Worm (Caenorhabditis elegans) whole organism, young adult: ENCODE data around the gene pqn-27.

Source experiments
- B0336.3 ChIP-seq: fragments of 200-800 bp; sonication (Bioruptor generic); IDR thresholded peaks from 2 replicates; pipeline ENCODE4 v1.3.6; 2022; ENCODE audit warnings: missing genetic modification characterization, missing compliant biosample characterization
- F22D6.2 ChIP-seq: sonication (generic microtip); optimal IDR thresholded peaks from 2 replicates; lab custom pipeline; 2016; ENCODE audit warnings: mild to moderate bottlenecking, missing genetic modification characterization, missing compliant biosample characterization
- F57C9.4 ChIP-seq: sonication (generic microtip); optimal IDR thresholded peaks from 2 replicates; lab custom pipeline; 2017; ENCODE audit warnings: mild to moderate bottlenecking, missing genetic modification characterization, missing compliant biosample characterization
- ZK185.1 ChIP-seq: sonication (generic microtip); optimal IDR thresholded peaks from 2 replicates; lab custom pipeline; 2016; ENCODE audit warnings: mild to moderate bottlenecking, missing genetic modification characterization, missing compliant biosample characterization; ENCODE audit not compliant: poor library complexity, severe bottlenecking
- aptf-2 ChIP-seq: fragments of 200-800 bp; sonication (Bioruptor generic); conservative IDR thresholded peaks from 2 replicates; pipeline ENCODE4 v1.3.6; 2022; ENCODE audit warnings: missing genetic modification reagents, missing genetic modification characterization, missing compliant biosample characterization
- attf-5 ChIP-seq: fragments of 200-800 bp; sonication (Bioruptor generic); optimal IDR thresholded peaks from 2 replicates; lab custom pipeline; 2018; ENCODE audit warnings: mild to moderate bottlenecking, missing genetic modification characterization, missing compliant biosample characterization
- cebp-1 ChIP-seq, 2 experiments: fragments of 200-800 bp in 1 of 2; sonication (Bioruptor generic) in 1 of 2; sonication (generic microtip) in 1 of 2; IDR thresholded peaks in 1 of 2; optimal IDR thresholded peaks in 1 of 2; 2 replicates each; pipeline versions ENCODE4 v1.3.6 to Lab custom; 2017 to 2022; ENCODE audit warnings: missing compliant biosample characterization in 2 of 2, missing genetic modification characterization in 2 of 2, mild to moderate bottlenecking in 1 of 2, missing genetic modification reagents in 1 of 2, moderate library complexity in 1 of 2
- ceh-58 ChIP-seq: fragments of 200-800 bp; sonication (Bioruptor generic); IDR thresholded peaks from 2 replicates; pipeline ENCODE4 v1.3.6; 2022; ENCODE audit warnings: missing genetic modification characterization, missing compliant biosample characterization
- dox-1 ChIP-seq: fragments of 200-800 bp; sonication (Bioruptor generic); IDR thresholded peaks from 2 replicates; pipeline ENCODE4 v1.3.6; 2022; ENCODE audit warnings: missing genetic modification reagents, missing genetic modification characterization, missing compliant biosample characterization
- egl-44 ChIP-seq: fragments of 200-800 bp; sonication (Bioruptor generic); IDR thresholded peaks from 2 replicates; pipeline ENCODE4 v1.3.6; 2022; ENCODE audit warnings: missing genetic modification reagents, missing genetic modification characterization, missing compliant biosample characterization
- egrh-3 ChIP-seq: fragments of 200-800 bp; sonication (Bioruptor generic); IDR thresholded peaks from 2 replicates; pipeline ENCODE4 v1.3.6; 2022; ENCODE audit warnings: missing genetic modification reagents, missing genetic modification characterization, missing compliant biosample characterization
- ekl-4 ChIP-seq: fragments of 200-800 bp; sonication (Bioruptor generic); IDR thresholded peaks from 2 replicates; pipeline ENCODE4 v1.3.6; 2022; ENCODE audit warnings: missing genetic modification reagents, missing genetic modification characterization, missing compliant biosample characterization
- ets-4 ChIP-seq: fragments of 200-800 bp; sonication (Bioruptor generic); optimal IDR thresholded peaks from 2 replicates; lab custom pipeline; 2018; ENCODE audit warnings: mild to moderate bottlenecking, missing genetic modification characterization, missing compliant biosample characterization
- fkh-3 ChIP-seq: sonication (generic microtip); optimal IDR thresholded peaks from 2 replicates; lab custom pipeline; 2016; ENCODE audit warnings: mild to moderate bottlenecking, missing genetic modification characterization, missing compliant biosample characterization
- hlh-26 ChIP-seq: fragments of 200-800 bp; sonication (Bioruptor generic); conservative IDR thresholded peaks from 2 replicates; pipeline ENCODE4 v1.3.6; 2022; ENCODE audit warnings: missing genetic modification reagents, missing genetic modification characterization, missing compliant biosample characterization
- hmg-1.2 ChIP-seq: fragments of 200-800 bp; sonication (Bioruptor generic); IDR thresholded peaks from 2 replicates; pipeline ENCODE4 v1.3.6; 2022; ENCODE audit warnings: missing genetic modification reagents, missing genetic modification characterization, missing compliant biosample characterization
- hrde-1 ChIP-seq: sonication (generic microtip); optimal IDR thresholded peaks from 2 replicates; lab custom pipeline; 2016; ENCODE audit warnings: missing genetic modification characterization, mild to moderate bottlenecking, missing compliant biosample characterization, moderate library complexity, missing genotype, missing genetic modification reagents, borderline replicate concordance
- let-607 ChIP-seq, 2 experiments: fragments of 200-800 bp in 1 of 2; sonication (Bioruptor generic) in 1 of 2; sonication (generic microtip) in 1 of 2; optimal IDR thresholded peaks; 2 replicates each; lab custom pipeline; 2016 to 2018; ENCODE audit warnings: mild to moderate bottlenecking in 2 of 2, missing compliant biosample characterization in 2 of 2, missing genetic modification characterization in 2 of 2, moderate library complexity in 2 of 2, missing genotype in 1 of 2
- lin-26 ChIP-seq: fragments of 200-800 bp; sonication (Bioruptor generic); IDR thresholded peaks from 2 replicates; pipeline ENCODE4 v1.3.6; 2022; ENCODE audit warnings: missing genetic modification reagents, missing genetic modification characterization, missing compliant biosample characterization
- madf-10 ChIP-seq: sonication (generic microtip); optimal IDR thresholded peaks from 2 replicates; lab custom pipeline; 2016; ENCODE audit warnings: mild to moderate bottlenecking, missing genetic modification characterization, missing compliant biosample characterization
- nfya-2 ChIP-seq: fragments of 200-800 bp; sonication (Bioruptor generic); IDR thresholded peaks from 2 replicates; pipeline ENCODE4 v1.3.6; 2022; ENCODE audit warnings: missing genetic modification reagents, missing genetic modification characterization, missing compliant biosample characterization
- nfyb-1 ChIP-seq: fragments of 200-800 bp; sonication (Bioruptor generic); IDR thresholded peaks from 2 replicates; pipeline ENCODE4 v1.3.6; 2022; ENCODE audit warnings: missing genetic modification reagents, missing genetic modification characterization, missing compliant biosample characterization
- nhr-27 ChIP-seq: fragments of 200-800 bp; sonication (Bioruptor generic); optimal IDR thresholded peaks from 2 replicates; lab custom pipeline; 2018; ENCODE audit warnings: mild to moderate bottlenecking, missing genetic modification characterization, moderate library complexity, missing compliant biosample characterization
- nhr-80 ChIP-seq: sonication (generic microtip); optimal IDR thresholded peaks from 2 replicates; lab custom pipeline; 2016; ENCODE audit warnings: missing genetic modification characterization, missing compliant biosample characterization
- snpc-4 ChIP-seq, 5 experiments: fragments of 150-350 bp in 1 of 5; sonication (generic microtip) in 4 of 5; optimal IDR thresholded peaks; 2 replicates each; lab custom pipeline; 2014 to 2018; ENCODE audit warnings: missing genetic modification characterization in 5 of 5, missing biosample characterization in 3 of 5, antibody characterized with exemption in 2 of 5, mild to moderate bottlenecking in 2 of 5, missing compliant biosample characterization in 2 of 5, missing genotype in 2 of 5, moderate library complexity in 2 of 5, missing genetic modification reagents in 1 of 5
- somi-1 ChIP-seq: fragments of 200-800 bp; sonication (Bioruptor generic); optimal IDR thresholded peaks from 2 replicates; lab custom pipeline; 2018; ENCODE audit warnings: mild to moderate bottlenecking, missing genetic modification characterization, missing compliant biosample characterization
- tbp1 ChIP-seq: fragments of 200-800 bp; sonication (Bioruptor generic); optimal IDR thresholded peaks from 2 replicates; lab custom pipeline; 2018; ENCODE audit warnings: mild to moderate bottlenecking, missing genetic modification characterization, missing compliant biosample characterization
- tlf-1 ChIP-seq: fragments of 200-800 bp; sonication (Bioruptor generic); optimal IDR thresholded peaks from 2 replicates; lab custom pipeline; 2018; ENCODE audit warnings: mild to moderate bottlenecking, missing genetic modification characterization, missing compliant biosample characterization
- unc-62 ChIP-seq: fragments of 150-350 bp; optimal IDR thresholded peaks from 2 replicates; lab custom pipeline; 2014; ENCODE audit warnings: missing biosample characterization, missing genetic modification reagents, missing genetic modification characterization
- zfh-2 ChIP-seq: fragments of 200-800 bp; sonication (Bioruptor generic); conservative IDR thresholded peaks from 2 replicates; pipeline ENCODE4 v1.3.6; 2022; ENCODE audit warnings: missing genetic modification reagents, missing genetic modification characterization, missing compliant biosample characterization
- ztf-28 ChIP-seq: fragments of 200-800 bp; sonication (Bioruptor generic); IDR thresholded peaks from 2 replicates; pipeline ENCODE4 v1.3.6; 2022; ENCODE audit warnings: missing genetic modification reagents, missing genetic modification characterization, missing compliant biosample characterization

Gene pqn-27

DNA sequence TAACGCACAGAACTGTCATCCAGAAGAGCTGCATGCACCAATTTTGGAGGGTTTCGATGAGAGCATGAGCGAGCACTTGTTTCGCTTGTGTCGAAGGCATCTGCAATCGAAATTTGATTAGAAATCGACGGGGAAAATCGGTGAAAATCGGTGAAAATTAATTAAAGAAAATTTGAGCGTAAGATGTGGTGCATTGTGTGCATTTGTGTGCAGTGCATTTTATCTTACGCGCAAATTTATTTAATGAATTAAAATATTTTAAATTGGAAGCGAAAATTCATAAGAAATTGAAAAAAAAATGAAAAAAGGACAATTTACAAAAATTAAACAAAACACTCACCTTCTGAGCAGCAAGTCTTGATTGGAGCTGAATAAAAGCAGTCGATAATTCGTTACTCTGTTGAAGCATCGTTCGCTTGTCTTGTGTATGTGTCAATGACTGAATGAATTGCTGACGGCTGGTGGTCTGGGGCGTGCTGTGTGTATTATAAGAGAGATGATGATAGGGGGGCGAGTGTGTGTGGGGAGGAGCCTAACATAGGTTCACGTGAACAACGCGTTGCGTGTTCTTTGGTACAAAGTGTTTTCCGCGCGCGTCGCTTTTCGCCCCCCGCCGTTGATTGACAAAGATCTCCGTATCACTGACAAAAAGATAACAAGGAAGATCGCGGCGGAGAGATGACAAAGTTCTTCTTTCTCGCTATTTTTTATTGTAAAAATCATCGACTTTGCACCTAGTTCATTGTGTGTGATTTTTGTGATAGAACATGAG is 1.3 kb upstream of the pqn-27 start (continued):
- TF ChIP-seq tlf-1 (GFP tag; lab: Kevin White, UChicago) (peak; percentile 11), lin-26 (GFP tag; lab: Robert Waterston, UW) (peak; percentile 76), aptf-2 (GFP tag; lab: Robert Waterston, UW) (no peak), hmg-1.2 (GFP tag; lab: Robert Waterston, UW) (peak; percentile 30; the same call in 1 of the 2 replicates), unc-62 (GFP tag; lab: Kevin White, UChicago) (peak; percentile 15), F57C9.4 (tag; lab: Kevin White, UChicago) (no peak), madf-10 (tag; lab: Kevin White, UChicago) (peak; percentile 81)

DNA sequence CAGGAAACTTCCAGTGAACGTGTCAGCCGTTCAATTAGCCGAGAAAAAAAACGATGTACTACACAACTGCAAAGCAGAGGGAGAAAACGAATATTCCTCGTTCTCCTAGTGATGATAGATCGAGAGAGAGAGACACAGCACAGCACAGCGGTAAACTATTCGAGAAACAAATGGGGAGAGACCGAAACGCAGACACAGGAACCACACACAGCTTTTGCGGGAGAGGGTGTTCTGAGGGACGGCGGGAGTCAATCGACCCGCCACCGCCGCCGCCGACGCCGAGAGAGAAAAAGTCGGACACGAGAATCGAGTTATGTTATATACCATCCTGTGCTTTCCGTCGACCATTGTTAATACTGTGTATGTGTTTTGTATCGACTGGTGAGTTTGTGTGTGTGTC is 3.8 kb downstream of the pqn-27 start:
- no peak for TF ChIP-seq egl-44
- no peak for TF ChIP-seq nfya-2 (GFP tag; lab: Robert Waterston, UW)
- TF ChIP-seq zfh-2: peak; percentile 94
- 0 out of 2 replicates have a peak, but pooled peaks have one; percentile 49 for TF ChIP-seq lin-26 (GFP tag; lab: Robert Waterston, UW)
- TF ChIP-seq let-607 (tag; optimal IDR thresholded peaks at IDR 0.05; lab: Kevin White, UChicago): peak in 1 of 2 experiments; percentile 10
- TF ChIP-seq B0336.3 (GFP tag; lab: Robert Waterston, UW): 0 out of 2 replicates have a peak, but pooled peaks have one; percentile 20
- no peak for TF ChIP-seq nhr-27 (tag; lab: Kevin White, UChicago)
- 0 out of 2 replicates have a peak, but pooled peaks have one; percentile 19 for TF ChIP-seq egrh-3
- TF ChIP-seq snpc-4 (GFP tag; optimal IDR thresholded peaks at IDR 0.05; lab: Kevin White, UChicago): no peak
- TF ChIP-seq snpc-4 (tag; optimal IDR thresholded peaks at IDR 0.05; lab: Kevin White, UChicago): peak in 3 of 4 experiments; percentile 20 to 64 (median 28)
- TF ChIP-seq ets-4 (GFP tag; lab: Kevin White, UChicago): peak; percentile 23
- TF ChIP-seq ZK185.1 (tag; lab: Kevin White, UChicago): no peak
- peak; percentile 59 for TF ChIP-seq nhr-80 (tag; lab: Kevin White, UChicago)
- no peak for TF ChIP-seq somi-1 (GFP tag; lab: Kevin White, UChicago)
- no peak for TF ChIP-seq ekl-4 (GFP tag; lab: Robert Waterston, UW)
- no peak for TF ChIP-seq ceh-58 (GFP tag; lab: Robert Waterston, UW)
- TF ChIP-seq attf-5 (GFP tag; lab: Kevin White, UChicago): peak; percentile 36
- TF ChIP-seq fkh-3: no peak
- 0 out of 2 replicates have a peak, but pooled peaks have one; percentile 29 for TF ChIP-seq hmg-1.2 (GFP tag; lab: Robert Waterston, UW)
- peak; percentile 70 for TF ChIP-seq dox-1 (GFP tag; lab: Robert Waterston, UW)
- no peak for TF ChIP-seq tbp1 (GFP tag; lab: Kevin White, UChicago)
- TF ChIP-seq hrde-1 (tag; lab: Kevin White, UChicago): no peak
- TF ChIP-seq nfyb-1 (GFP tag; lab: Robert Waterston, UW): no peak
- TF ChIP-seq cebp-1 (GFP tag; IDR thresholded peaks at IDR 0.05; lab: Robert Waterston, UW): no peak
- TF ChIP-seq cebp-1 (tag; optimal IDR thresholded peaks at IDR 0.05; lab: Kevin White, UChicago): peak; percentile 39

DNA sequence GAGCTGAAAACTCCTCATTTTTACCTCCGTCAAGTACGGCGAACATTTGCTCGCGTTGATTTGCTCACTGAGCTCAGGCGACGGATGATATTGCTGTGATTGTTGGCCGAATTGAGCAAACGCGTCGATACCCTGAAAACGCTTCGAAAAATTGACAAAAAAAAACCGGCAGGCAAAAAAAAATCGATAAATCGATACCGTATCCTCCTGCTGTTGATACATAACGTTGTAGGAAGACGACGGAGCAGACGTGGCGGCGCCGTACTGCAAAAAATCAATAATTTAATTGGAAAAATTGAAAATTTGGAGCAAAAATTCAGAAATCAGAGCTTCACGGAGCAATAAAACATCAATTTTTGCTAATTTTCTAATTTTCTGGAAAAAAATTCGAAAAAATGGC is 5.6 kb downstream of the pqn-27 start:
- TF ChIP-seq ztf-28 (GFP tag; lab: Robert Waterston, UW): no peak
- no peak for TF ChIP-seq hlh-26 (GFP tag; lab: Robert Waterston, UW)
- TF ChIP-seq F22D6.2 (tag; lab: Kevin White, UChicago): no peak
- no peak for TF ChIP-seq nhr-27 (tag; lab: Kevin White, UChicago)
